Fruit fly (Drosophila melanogaster): ENCODE measurements around the gene robl62A.

The robl62A gene

DNA sequence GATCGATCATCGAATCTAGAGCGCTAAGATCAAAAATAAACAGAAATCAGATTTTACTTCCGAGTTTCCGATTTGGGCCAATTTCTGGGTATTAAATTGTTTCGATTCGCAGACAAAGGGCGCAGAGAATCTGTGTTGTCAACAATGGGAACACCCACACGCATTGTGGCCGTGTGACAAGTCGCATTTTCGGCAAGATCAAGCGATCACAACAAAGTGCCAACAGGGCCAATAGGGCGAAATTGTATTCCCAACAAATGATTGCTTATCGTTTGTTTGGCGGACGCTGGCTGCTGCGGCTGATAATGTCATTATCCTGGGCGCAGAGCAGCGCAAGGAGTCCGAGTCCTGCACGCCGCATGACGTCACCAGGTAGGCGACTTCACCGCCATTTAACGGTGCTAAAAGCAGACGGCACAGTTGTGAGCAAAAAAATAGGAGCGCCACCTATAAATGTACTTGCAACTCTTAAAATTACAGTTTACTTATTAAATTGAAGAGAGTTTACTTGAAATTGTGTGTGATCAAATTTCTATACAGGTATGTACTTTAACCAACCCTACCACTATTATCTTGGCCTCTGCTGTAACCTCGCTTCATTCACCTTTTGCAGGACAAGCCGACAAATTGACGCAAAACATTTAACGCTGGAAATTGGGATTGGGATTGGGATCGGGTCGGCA is 1.7 kb downstream of the robl62A start:
- TF ChIP-seq noc (tag; optimal IDR thresholded peaks at IDR 0.05), result no peak

dm6 chr3L:1484747-1485146 is 7.3 kb downstream of the robl62A start:
- TF ChIP-seq noc (tag; optimal IDR thresholded peaks at IDR 0.05), result no peak

DNA sequence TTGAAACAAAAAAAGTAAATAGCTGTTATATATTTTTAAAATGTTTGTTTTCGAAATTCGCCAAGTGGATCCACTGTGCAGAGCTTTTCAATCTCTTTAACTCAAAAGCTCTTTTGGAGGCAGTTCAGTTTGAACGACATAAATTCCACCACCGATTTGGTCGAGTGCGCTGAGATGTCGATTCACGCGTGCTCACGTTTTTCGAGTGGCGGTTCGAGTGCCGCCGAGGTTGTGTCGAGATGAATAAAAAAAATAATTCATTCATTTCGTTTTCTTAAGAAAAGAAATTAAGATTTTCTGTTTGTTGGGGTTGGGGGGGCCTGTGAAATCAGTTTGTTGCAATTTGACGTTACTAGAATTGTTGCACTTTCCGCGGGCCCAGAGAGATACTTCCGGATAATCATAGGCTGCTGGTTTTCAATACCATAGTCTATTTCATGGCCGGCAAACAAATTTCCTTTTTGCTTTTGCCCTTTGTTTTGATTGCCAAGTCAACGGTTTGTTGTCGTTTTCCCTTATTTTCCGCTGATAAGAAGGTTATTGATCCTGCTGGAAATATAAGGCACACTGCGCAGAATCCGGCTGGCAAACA is 11.3 kb downstream of the robl62A start:
- no peak for TF ChIP-seq noc (tag; optimal IDR thresholded peaks at IDR 0.05)

dm6 chr3L:1489523-1489922 is 12.1 kb downstream of the robl62A start, which contains the start of gene stet:
TSS of gene stet (minus strand) at chr3L:1489547.
- TF ChIP-seq noc (tag; optimal IDR thresholded peaks at IDR 0.05), result no peak

dm6 chr3L:1495803-1496202 is 18.4 kb downstream of the robl62A start:
- no peak for TF ChIP-seq noc (tag; optimal IDR thresholded peaks at IDR 0.05)

dm6 chr3L:1496408-1496807 is 19.0 kb downstream of the robl62A start, which contains the start of gene CG12084:
TSS of gene CG12084 (minus strand) at chr3L:1496643.
- no peak for TF ChIP-seq noc (tag; optimal IDR thresholded peaks at IDR 0.05)

dm6 chr3L:1502086-1502893 is 24.9 kb downstream of the robl62A start, which contains the start of the genes hfp and Psa:
TSS of gene hfp (minus strand) at chr3L:1502590.
TSS of gene Psa (plus strand) at chr3L:1502843.
- TF ChIP-seq noc (tag; optimal IDR thresholded peaks at IDR 0.05), result peak; percentile 6

DNA sequence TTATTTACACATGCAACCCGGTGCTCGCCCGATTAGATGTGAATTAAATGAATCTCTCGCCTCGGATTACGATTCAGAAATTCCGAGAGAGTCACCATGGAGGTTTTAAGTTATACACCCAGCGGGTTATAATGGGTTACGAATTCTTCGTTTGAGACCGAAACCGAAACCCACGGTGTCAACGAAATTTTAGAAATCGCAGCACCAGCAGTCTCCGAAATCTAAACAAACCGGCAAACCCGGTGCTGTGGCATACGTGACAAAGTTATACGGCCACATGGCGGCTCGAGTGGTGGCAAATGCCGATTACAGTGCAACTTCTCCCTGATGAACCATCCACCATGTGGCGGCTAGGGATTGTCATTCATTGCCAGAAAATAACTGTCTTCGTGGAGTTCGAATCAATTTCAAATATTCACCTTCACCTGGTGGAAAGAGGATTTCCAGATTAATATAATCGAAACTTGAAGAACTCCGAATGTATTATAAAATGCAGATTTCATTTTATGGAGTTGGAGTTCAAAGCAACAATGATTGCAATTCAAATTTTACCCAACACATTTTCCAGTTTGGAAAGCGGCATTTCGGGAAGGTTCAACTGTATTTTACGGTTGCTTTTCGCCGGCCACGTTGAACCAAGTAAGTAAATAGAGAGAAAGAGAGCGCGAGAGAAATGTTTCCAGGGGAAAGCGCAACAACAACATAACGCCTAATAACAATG is 38.6 kb downstream of the robl62A start:
- peak; percentile 81 for TF ChIP-seq noc (tag; optimal IDR thresholded peaks at IDR 0.05)

dm6 chr3L:1516631-1517273 is 39.3 kb downstream of the robl62A start, which contains the start of gene cue:
TSS of gene cue (minus strand) at chr3L:1517271.
- TF ChIP-seq noc (tag; optimal IDR thresholded peaks at IDR 0.05), result no peak

- TF ChIP-seq noc (tag; optimal IDR thresholded peaks at IDR 0.05), result no peak
Measured at dm6 chr3L:1517274-1518047, 40.0 kb downstream of the robl62A start.

dm6 chr3L:1518715-1519603 is 41.5 kb downstream of the robl62A start:
- peak; percentile 72 for TF ChIP-seq noc (tag; optimal IDR thresholded peaks at IDR 0.05)
